Fruit fly (Drosophila melanogaster): ENCODE measurements around the gene CG15201.

Gene CG15201

dm6 chrX:11135840-11136586 lies 7.9 kb upstream of the CG15201 start:
- TF ChIP-seq ttk (optimal IDR thresholded peaks at IDR 0.05) (no peak), insv (optimal IDR thresholded peaks at IDR 0.05) (no peak), Sin3A (optimal IDR thresholded peaks at IDR 0.05) (no peak), psq (optimal IDR thresholded peaks at IDR 0.05) (no peak), h (optimal IDR thresholded peaks at IDR 0.05) (no peak), Myc (optimal IDR thresholded peaks at IDR 0.05) (no peak)

- TF ChIP-seq ttk (optimal IDR thresholded peaks at IDR 0.05), result no peak
- TF ChIP-seq Myc (optimal IDR thresholded peaks at IDR 0.05), result no peak
- TF ChIP-seq psq (optimal IDR thresholded peaks at IDR 0.05), result no peak
- no peak for TF ChIP-seq h (optimal IDR thresholded peaks at IDR 0.05)
- TF ChIP-seq insv (optimal IDR thresholded peaks at IDR 0.05), result no peak
- TF ChIP-seq Sin3A (optimal IDR thresholded peaks at IDR 0.05), result no peak
Observed at dm6 chrX:11136587-11137512, 7.1 kb upstream of the CG15201 start, which contains the start of gene Klp10A. Gene Klp10A, minus strand, starts transcription at chrX:11137118.

dm6 chrX:11137566-11138186 lies 6.2 kb upstream of the CG15201 start, which contains the start of gene CDK2AP1:
Gene CDK2AP1, plus strand, starts transcription at chrX:11137859.
- TF ChIP-seq Sin3A (optimal IDR thresholded peaks at IDR 0.05) (no peak), ttk (optimal IDR thresholded peaks at IDR 0.05) (no peak), insv (optimal IDR thresholded peaks at IDR 0.05) (no peak), h (optimal IDR thresholded peaks at IDR 0.05) (no peak), psq (optimal IDR thresholded peaks at IDR 0.05) (no peak), Myc (optimal IDR thresholded peaks at IDR 0.05) (no peak)

dm6 chrX:11140163-11140562 lies 3.8 kb upstream of the CG15201 start, which contains the start of gene ssp7:
Gene ssp7, minus strand, starts transcription at chrX:11140263.
- TF ChIP-seq Sin3A (optimal IDR thresholded peaks at IDR 0.05), result no peak
- TF ChIP-seq Myc (optimal IDR thresholded peaks at IDR 0.05), result no peak
- TF ChIP-seq psq (optimal IDR thresholded peaks at IDR 0.05), result no peak
- no peak for TF ChIP-seq h (optimal IDR thresholded peaks at IDR 0.05)
- no peak for TF ChIP-seq insv (optimal IDR thresholded peaks at IDR 0.05)
- no peak for TF ChIP-seq ttk (optimal IDR thresholded peaks at IDR 0.05)

- no peak for TF ChIP-seq ttk (optimal IDR thresholded peaks at IDR 0.05)
- TF ChIP-seq Sin3A (optimal IDR thresholded peaks at IDR 0.05), result no peak
- no peak for TF ChIP-seq Myc (optimal IDR thresholded peaks at IDR 0.05)
- TF ChIP-seq psq (optimal IDR thresholded peaks at IDR 0.05), result no peak
- TF ChIP-seq h (optimal IDR thresholded peaks at IDR 0.05), result no peak
- no peak for TF ChIP-seq insv (optimal IDR thresholded peaks at IDR 0.05)
Observed at dm6 chrX:11141785-11142591, 1.9 kb upstream of the CG15201 start, which contains the start of the genes CG15199 and CG15202. Gene CG15199, minus strand, starts transcription at chrX:11141835. Gene CG15202, plus strand, starts transcription at chrX:11142541.

- no peak for TF ChIP-seq ttk (optimal IDR thresholded peaks at IDR 0.05)
- no peak for TF ChIP-seq Myc (optimal IDR thresholded peaks at IDR 0.05)
- TF ChIP-seq h (optimal IDR thresholded peaks at IDR 0.05), result no peak
- TF ChIP-seq psq (optimal IDR thresholded peaks at IDR 0.05), result no peak
- TF ChIP-seq Sin3A (optimal IDR thresholded peaks at IDR 0.05), result no peak
- TF ChIP-seq insv (optimal IDR thresholded peaks at IDR 0.05), result no peak
Observed at dm6 chrX:11144575-11144974, 655 bp downstream of the CG15201 start.

- TF ChIP-seq insv (optimal IDR thresholded peaks at IDR 0.05) (no peak), Myc (optimal IDR thresholded peaks at IDR 0.05) (no peak), Sin3A (optimal IDR thresholded peaks at IDR 0.05) (no peak), h (optimal IDR thresholded peaks at IDR 0.05) (no peak), ttk (optimal IDR thresholded peaks at IDR 0.05) (no peak), psq (optimal IDR thresholded peaks at IDR 0.05) (no peak)
Observed at dm6 chrX:11146598-11147176, 2.8 kb downstream of the CG15201 start.

- TF ChIP-seq psq (optimal IDR thresholded peaks at IDR 0.05), result no peak
- no peak for TF ChIP-seq ttk (optimal IDR thresholded peaks at IDR 0.05)
- no peak for TF ChIP-seq Myc (optimal IDR thresholded peaks at IDR 0.05)
- TF ChIP-seq h (optimal IDR thresholded peaks at IDR 0.05), result no peak
- TF ChIP-seq insv (optimal IDR thresholded peaks at IDR 0.05), result no peak
- no peak for TF ChIP-seq Sin3A (optimal IDR thresholded peaks at IDR 0.05)
Observed at dm6 chrX:11147553-11148067, 3.7 kb downstream of the CG15201 start.

- no peak for TF ChIP-seq h (optimal IDR thresholded peaks at IDR 0.05)
- no peak for TF ChIP-seq Myc (optimal IDR thresholded peaks at IDR 0.05)
- no peak for TF ChIP-seq insv (optimal IDR thresholded peaks at IDR 0.05)
- no peak for TF ChIP-seq ttk (optimal IDR thresholded peaks at IDR 0.05)
- no peak for TF ChIP-seq Sin3A (optimal IDR thresholded peaks at IDR 0.05)
- no peak for TF ChIP-seq psq (optimal IDR thresholded peaks at IDR 0.05)
Observed at dm6 chrX:11148272-11148835, 4.4 kb downstream of the CG15201 start, which contains the start of gene Ran. Gene Ran, minus strand, starts transcription at chrX:11148716.

- TF ChIP-seq Myc (optimal IDR thresholded peaks at IDR 0.05), result no peak
- no peak for TF ChIP-seq ttk (optimal IDR thresholded peaks at IDR 0.05)
- TF ChIP-seq Sin3A (optimal IDR thresholded peaks at IDR 0.05), result no peak
- no peak for TF ChIP-seq insv (optimal IDR thresholded peaks at IDR 0.05)
- TF ChIP-seq h (optimal IDR thresholded peaks at IDR 0.05), result no peak
- TF ChIP-seq psq (optimal IDR thresholded peaks at IDR 0.05), result no peak
Observed at dm6 chrX:11149201-11149600, 5.3 kb downstream of the CG15201 start, which contains the start of gene Lint-1. Gene Lint-1, plus strand, starts transcription at chrX:11149323.

All from Kc167 (cell line).